Worm (Caenorhabditis elegans) whole organism, dauer: ENCODE data around the gene F58H1.8.

Experiments used
- unc-62 ChIP-seq: sonication (generic microtip); optimal IDR thresholded peaks from 2 replicates; lab custom pipeline; 2017; ENCODE audit warnings: missing biosample characterization, missing genetic modification reagents, missing genetic modification characterization

The F58H1.8 gene

DNA sequence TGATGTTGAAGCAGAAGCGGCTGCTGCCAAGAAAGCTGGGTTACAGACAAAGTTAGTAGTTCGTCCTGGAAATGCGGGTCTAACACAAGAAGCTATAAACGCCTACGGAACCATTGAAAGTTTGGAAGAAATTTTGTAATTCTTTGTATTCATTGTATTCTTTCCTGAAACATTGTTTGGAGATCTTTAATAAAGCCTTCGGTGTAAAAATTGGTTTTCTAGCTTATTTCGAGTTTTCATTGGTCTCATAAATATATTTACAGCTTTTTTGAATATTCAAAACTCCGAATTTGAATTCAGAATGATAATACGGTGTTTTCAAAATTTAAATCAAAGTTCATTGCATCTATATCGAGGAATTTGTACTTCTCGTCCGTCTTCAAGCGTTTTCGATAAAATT is at the start of gene F58H1.8:
Gene F58H1.8 (plus strand): TSS at position 301 of the 400 bp plus-strand sequence.
- no peak for TF ChIP-seq unc-62 (GFP tag; lab: Kevin White, UChicago)

DNA sequence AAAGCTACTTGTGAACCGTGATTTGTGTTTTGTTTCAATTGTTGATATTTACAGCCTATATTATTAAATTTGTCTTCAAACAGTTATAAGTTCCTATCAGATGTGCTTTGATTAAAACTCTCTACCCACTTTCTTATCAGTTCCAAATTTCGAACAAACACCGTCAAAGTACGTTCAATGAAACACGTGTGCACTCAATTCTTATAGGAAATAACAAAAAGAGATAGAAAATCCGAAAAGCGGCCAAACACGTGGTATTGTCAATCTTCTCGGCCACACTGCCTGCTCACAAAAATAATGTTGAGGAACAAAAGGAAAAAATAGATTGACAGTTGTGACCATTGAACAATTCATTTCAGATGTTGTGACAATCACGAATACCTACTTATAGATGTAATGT is 49.0 kb upstream of the F58H1.8 start:
- TF ChIP-seq unc-62 (GFP tag; lab: Kevin White, UChicago) = no peak

DNA sequence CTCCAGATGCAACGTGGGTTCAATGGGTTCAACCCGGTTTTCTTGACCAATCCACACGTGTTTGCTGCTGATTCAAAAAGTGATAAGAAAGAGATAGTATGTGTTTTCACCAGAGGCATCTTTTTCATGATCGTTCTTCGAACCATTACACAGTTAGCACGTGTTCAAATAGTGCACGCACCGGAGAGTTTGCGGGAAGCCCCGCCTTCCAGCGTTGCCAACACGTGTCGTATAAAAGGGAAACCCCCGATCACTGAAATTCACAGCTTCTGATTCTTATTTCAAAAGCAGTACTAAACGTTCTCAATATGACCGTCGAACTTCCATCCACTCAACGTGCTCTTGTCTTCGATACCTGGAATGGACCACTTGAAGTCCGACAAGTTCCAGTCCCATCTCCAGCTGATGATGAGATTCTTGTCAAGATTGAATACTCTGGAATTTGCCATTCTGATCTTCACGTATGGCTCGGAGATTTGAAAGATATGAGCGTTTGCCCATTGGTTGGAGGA is 46.9 kb upstream of the F58H1.8 start, which contains the start of gene adh-1:
Gene adh-1 (plus strand): TSS at position 261 of the 512 bp plus-strand sequence.
- TF ChIP-seq unc-62 (GFP tag; lab: Kevin White, UChicago) = no peak

DNA sequence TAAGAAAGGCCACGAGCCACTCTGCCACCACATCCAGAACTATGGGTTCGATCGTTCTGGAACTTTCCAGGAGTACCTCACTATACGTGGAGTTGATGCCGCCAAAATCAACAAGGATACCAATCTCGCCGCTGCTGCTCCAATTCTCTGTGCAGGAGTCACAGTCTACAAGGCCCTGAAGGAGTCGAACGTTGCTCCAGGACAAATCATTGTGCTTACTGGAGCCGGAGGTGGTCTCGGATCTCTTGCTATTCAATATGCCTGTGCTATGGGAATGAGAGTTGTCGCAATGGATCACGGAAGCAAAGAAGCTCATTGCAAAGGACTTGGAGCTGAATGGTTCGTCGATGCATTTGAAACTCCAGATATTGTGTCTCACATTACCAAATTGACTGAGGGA is 46.3 kb upstream of the F58H1.8 start:
- no peak for TF ChIP-seq unc-62 (GFP tag; lab: Kevin White, UChicago)

DNA sequence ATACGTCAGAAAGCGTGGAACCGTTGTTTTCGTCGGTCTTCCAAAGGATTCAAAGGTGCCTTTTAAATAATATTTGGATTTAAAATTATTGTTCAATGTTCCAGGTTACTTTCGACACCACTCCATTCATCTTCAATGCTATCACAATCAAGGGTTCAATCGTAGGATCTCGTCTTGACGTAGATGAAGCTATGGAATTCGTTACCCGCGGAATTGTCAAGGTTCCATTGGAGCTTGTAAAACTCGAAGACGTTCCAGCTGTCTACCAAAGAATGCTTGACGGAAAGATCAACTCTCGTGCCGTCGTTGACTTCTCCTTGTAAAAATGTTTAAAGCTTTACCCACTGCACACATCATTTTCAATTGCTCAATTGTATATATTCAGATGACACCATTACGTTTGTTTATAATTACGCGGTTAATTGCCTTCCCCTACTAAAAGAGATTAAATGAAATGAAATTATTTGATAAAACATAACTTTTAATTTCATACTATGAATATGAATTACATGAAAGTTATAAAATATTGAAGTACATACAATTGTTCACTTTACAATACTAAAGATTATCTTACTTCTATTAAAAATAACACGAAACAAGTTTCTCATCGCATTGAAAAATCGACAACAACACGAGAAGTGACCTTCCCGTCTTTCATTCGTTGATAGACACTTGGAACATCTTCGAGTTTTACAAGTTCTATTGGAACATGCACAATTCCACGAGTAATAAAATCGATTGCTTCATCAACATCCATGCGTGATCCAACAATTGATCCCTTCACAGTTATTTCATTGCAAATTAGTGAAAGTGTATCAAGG is 45.6 kb upstream of the F58H1.8 start:
- TF ChIP-seq unc-62 (GFP tag; lab: Kevin White, UChicago) = no peak

DNA sequence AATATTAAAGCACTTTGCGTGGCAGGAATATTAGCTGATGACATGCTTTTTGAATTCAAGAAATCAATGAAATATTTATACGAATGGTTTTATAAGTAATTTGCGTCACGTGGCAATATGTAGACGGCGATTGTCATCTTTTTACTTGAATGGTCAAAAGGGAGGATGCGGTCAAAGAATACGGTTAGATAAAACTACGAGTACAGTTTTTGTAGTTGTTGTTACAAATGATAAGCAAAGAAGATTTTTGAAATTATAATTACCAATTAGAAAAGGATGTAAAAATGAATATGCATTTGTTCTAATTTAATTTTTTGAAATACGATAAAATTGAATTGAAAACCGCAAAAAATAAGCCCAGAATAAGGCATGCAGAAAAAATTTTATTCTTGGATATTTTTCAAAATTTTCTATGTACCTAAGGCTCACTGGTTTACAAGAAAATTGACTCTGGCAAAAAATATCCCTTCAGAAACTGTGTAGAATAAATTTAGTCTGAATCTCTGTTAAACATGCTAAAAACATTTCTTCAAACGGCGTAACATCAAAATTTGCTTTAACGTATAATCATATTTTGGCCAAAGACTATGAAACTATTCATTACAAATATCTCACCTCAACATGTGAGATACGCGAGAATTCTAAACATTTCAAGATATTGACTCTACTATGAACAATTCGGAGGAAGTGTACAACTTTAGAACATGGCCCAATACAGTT is 43.6 kb upstream of the F58H1.8 start, which contains the start of the genes sodh-2 and srx-76:
Gene sodh-2 (minus strand): TSS at position 101 of the 720 bp plus-strand sequence.
Gene srx-76 (plus strand): TSS at position 670 of the 720 bp plus-strand sequence.
- TF ChIP-seq unc-62 (GFP tag; lab: Kevin White, UChicago) = no peak

DNA sequence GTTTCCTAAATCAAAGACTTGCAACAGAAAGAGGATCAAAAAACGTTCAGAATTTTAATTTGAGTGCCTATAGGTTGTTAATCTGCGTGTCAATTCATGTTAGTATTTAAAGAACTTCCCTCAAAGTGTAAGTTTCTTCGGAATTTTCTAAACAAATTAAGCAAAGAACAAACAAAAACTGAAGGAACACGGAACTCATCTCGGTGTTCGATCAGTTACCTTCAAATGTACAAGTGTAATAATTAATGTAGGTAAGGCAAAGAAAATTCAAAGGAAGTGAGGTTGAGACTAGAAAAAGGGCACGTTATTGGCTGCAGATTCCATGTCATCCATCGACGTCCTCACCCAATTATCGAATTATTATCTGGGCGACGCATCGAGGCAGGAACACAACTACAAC is 41.0 kb upstream of the F58H1.8 start, which contains the start of gene K12G11.6:
Gene K12G11.6 (plus strand): TSS at position 357 of the 400 bp plus-strand sequence.
- no peak for TF ChIP-seq unc-62 (GFP tag; lab: Kevin White, UChicago)

DNA sequence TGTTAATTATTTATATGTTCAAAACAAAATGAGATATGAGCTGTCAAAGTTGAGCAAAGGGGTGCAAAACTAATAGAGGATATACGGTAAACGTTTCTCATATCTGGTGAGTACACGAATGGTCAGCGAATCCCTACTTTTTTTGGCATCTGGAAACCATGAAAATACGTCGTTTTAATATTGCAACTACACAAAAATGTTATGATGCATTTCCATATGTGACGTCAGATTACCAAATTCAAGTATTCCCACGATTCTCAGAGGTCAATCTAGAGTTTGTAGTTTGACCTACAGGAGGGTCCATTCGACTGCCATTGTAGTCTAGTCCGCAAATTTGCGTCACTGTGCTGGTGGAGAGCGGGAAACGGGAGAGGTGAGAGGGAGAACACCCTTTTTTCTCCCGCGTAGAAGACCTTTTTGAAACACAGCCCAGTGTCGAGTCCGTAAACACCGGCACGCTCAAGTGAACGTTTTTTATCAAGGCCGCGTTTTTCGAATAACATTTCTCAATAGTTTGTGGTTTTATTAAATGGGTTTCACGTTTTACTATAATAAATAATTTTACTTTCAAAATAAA is 38.5 kb upstream of the F58H1.8 start:
- no peak for TF ChIP-seq unc-62 (GFP tag; lab: Kevin White, UChicago)

DNA sequence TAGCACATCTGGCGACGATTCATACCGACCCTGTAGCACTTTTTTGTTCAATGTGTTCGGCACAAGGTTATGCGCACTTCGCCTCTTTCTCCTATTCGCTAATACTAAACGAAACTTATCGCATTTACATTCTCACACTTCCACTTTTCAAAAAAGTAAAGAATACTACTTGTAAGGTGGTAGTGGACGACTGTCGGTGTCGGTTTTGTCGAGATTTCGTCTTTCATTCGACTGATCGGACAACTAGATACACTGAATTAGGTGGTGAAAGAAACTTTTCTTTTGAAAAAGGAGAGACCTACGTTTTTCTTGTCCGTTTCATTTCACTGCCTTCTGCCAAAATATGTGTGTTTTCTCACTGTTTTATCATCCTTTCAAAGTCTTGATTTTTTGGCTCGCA is 37.3 kb upstream of the F58H1.8 start:
- no peak for TF ChIP-seq unc-62 (GFP tag; lab: Kevin White, UChicago)

DNA sequence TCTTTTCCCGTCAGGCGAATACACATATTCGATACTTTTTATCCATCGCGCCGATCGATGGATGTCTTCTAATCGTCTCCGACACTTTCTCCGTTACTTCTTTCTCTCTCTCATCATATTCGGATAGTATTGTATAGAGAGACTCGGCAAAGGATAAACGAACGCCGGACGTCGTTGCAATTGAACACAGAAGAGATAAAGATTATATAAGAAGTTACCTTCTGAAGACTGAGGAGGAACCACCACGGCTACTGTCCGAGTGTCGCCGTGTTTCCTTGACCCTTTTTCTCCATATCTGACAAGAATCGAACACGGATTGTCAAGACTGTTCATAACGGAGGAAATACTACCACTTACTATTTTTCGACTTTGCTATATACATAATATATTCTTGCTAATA is 35.8 kb upstream of the F58H1.8 start, which contains the start of gene sma-1:
Gene sma-1 (plus strand): TSS at position 301 of the 400 bp plus-strand sequence.
- TF ChIP-seq unc-62 (GFP tag; lab: Kevin White, UChicago) = no peak

DNA sequence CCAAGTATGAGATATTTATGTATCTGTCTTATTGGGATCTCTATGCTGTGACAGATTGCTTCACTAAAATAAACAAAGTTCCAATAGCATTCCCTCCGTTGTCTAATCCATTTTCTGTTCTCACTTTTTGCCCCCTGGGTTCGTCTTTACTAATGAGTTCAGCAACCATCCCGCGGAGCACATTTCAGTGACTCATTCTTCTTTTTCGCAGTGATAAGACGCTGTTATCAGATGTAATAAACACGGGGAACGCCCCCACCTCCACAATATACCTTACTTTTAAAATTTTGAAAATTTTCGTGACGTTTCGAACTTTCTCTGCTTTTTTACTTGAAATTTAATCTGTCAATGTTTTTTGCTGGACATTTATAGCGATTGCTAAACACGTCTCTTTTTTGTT is 34.8 kb upstream of the F58H1.8 start:
- TF ChIP-seq unc-62 (GFP tag; lab: Kevin White, UChicago) = no peak

DNA sequence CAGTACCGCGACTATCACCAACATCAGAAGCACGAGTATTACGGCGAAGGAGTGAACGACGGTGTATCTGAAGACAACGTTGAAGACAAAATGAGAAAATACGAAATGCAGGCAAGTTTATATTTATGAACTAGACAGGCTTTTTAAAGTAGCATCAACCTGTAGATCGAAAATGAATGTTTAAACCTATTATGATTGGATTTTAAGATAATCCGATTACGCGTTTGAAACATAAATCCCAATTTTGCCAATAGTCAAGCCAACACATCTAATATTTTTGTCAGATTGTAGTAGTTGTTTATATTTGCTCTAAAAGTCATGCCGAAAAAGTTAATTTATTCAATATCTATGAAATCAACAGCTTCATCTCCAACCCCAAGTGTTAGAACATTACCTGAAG is 33.7 kb upstream of the F58H1.8 start:
- no peak for TF ChIP-seq unc-62 (GFP tag; lab: Kevin White, UChicago)

DNA sequence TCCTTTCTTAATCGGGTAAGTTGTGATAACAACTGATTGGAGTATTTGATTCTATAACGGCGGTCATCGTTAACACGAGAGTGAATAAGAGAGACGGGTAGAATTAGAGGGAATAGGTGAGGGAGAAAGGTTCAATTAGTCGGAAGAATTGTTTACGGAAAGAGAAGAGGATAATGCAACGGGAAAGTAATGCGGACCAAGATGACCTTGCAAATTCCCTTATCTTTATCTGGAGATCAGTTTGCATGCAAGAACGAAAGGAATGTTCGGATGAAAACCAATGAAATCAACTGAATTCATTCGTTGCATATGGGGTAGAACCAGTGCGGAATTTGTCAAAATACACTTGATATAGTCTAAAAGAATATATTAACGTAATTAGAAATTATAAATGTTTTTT is 32.8 kb upstream of the F58H1.8 start:
- TF ChIP-seq unc-62 (GFP tag; lab: Kevin White, UChicago) = no peak

DNA sequence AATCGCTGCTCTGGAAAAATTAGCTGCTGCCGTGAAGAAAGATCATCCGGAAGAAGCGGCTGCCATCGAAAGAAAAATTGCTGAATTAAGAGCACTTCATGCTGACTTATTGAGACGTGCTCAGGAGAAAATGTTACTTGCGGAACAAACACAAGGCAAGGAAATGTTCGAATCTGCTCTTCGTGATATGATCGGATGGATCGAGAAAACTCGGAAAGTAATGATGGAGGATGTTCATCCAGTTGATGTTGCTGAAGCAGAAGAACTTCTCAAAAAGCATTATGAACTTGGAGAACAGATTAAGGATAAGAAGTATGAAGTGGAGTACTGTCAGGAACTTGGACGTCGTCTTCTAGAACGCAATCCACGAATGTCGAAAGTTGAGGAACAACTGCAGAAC is 29.0 kb upstream of the F58H1.8 start:
- TF ChIP-seq unc-62 (GFP tag; lab: Kevin White, UChicago) = no peak

DNA sequence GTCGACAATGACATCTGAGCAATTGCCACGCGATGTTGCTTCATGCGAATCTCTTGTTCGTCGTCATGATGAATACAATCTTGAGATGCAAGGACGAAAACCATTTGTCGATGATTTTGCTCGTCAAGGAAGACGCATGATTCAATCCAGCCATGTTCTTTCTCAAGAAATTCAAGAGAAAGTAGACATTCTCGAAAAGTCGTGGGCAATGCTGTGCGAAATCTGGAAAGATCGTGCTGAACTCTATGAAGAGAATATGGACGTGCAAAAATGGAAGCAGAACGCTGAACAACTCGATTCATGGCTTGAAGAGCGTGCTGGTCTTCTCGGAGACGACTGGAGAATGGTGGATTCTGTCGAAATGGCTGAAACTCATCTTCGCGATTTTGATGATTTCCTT is 21.7 kb upstream of the F58H1.8 start:
- no peak for TF ChIP-seq unc-62 (GFP tag; lab: Kevin White, UChicago)

DNA sequence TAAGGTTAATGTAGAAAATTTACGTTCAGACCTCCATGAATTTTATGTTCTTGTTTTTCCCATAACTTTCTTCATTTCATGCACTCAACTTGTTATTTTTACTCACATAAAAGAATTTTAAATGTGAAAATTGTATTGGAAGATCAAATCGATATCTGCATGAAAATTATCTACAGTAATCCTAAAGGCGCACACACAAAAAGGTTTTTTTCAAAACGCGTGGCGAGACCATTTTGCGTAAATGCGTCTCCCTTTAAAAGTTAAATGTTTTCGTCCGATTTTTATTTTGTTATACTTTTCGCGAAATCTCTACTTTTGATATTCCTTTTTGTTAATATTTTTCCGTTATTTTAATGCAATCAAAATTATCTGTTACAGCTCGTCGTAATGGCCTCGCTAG is 17.8 kb upstream of the F58H1.8 start, which contains the start of gene R31.2:
Gene R31.2 (plus strand): TSS at position 388 of the 400 bp plus-strand sequence.
- TF ChIP-seq unc-62 (GFP tag; lab: Kevin White, UChicago) = no peak
